Fruit fly (Drosophila melanogaster): ENCODE results near the gene nerfin-1.

nerfin-1 gene

dm6 chr3L:908508-909162 is at the start of gene nerfin-1 (continued):
- TF ChIP-seq CG9876 (GFP tag; optimal IDR thresholded peaks at IDR 0.05) (no peak), CG6254 (GFP tag; optimal IDR thresholded peaks at IDR 0.05) (peak; percentile 70), bbx (GFP tag; IDR thresholded peaks at IDR 0.05; ENCODE audit: partially characterized antibody) (no peak), Deaf1 (tag; optimal IDR thresholded peaks at IDR 0.05) (peak; percentile 50), Ada2b (GFP tag; IDR thresholded peaks at IDR 0.05) (no peak), peb (GFP tag; IDR thresholded peaks at IDR 0.05) (no peak), Hr3 (GFP tag; optimal IDR thresholded peaks at IDR 0.05) (peak; percentile 27), dati (GFP tag; IDR thresholded peaks at IDR 0.05) (no peak), sc (optimal IDR thresholded peaks at IDR 0.05) (no peak), sc (GFP tag; optimal IDR thresholded peaks at IDR 0.05) (no peak), CoRest (tag; optimal IDR thresholded peaks at IDR 0.05) (peak; percentile 48), dmrt11E (tag; optimal IDR thresholded peaks at IDR 0.05) (peak; percentile 33), CG9817 (tag; optimal IDR thresholded peaks at IDR 0.05) (no peak), CG4707 (GFP tag; optimal IDR thresholded peaks at IDR 0.05) (no peak), Hr78 (GFP tag; optimal IDR thresholded peaks at IDR 0.05) (no peak), zf30C (GFP tag; optimal IDR thresholded peaks at IDR 0.05) (peak; percentile 71), jigr1 (GFP tag; IDR thresholded peaks at IDR 0.05) (no peak), CG31365 (tag; optimal IDR thresholded peaks at IDR 0.05) (no peak), her (GFP tag; optimal IDR thresholded peaks at IDR 0.05) (peak; percentile 6), Elba2 (GFP tag; optimal IDR thresholded peaks at IDR 0.05) (no peak), Gsc (GFP tag; IDR thresholded peaks at IDR 0.05) (no peak), CG31441 (GFP tag; IDR thresholded peaks at IDR 0.05) (peak; percentile 28; the same call in 1 of the 2 replicates), CG6854 (GFP tag; optimal IDR thresholded peaks at IDR 0.05) (no peak), CTCF (GFP tag; optimal IDR thresholded peaks at IDR 0.05) (no peak), CG1603 (tag; optimal IDR thresholded peaks at IDR 0.05) (peak; percentile 12), CG33557 (GFP tag; optimal IDR thresholded peaks at IDR 0.05) (no peak), disco-r (GFP tag; optimal IDR thresholded peaks at IDR 0.05) (no peak), CG6689 (GFP tag; IDR thresholded peaks at IDR 0.05) (peak; percentile 27; the same call in 1 of the 2 replicates), Jarid2 (GFP tag; optimal IDR thresholded peaks at IDR 0.05) (no peak), dpn (GFP tag; optimal IDR thresholded peaks at IDR 0.05) (no peak), NK7.1 (GFP tag; optimal IDR thresholded peaks at IDR 0.05) (no peak), pnt (GFP tag; optimal IDR thresholded peaks at IDR 0.05) (peak; percentile 18), tx (GFP tag; optimal IDR thresholded peaks at IDR 0.05) (no peak), knrl (GFP tag; IDR thresholded peaks at IDR 0.05; ENCODE audit: partially characterized antibody) (no peak), CG14860 (GFP tag; IDR thresholded peaks at IDR 0.05; ENCODE audit: partially characterized antibody) (no peak), CG11695 (GFP tag; IDR thresholded peaks at IDR 0.05) (no peak), E2f1 (GFP tag; IDR thresholded peaks at IDR 0.05) (no peak), exex (tag; optimal IDR thresholded peaks at IDR 0.05) (no peak), chm (GFP tag; IDR thresholded peaks at IDR 0.05) (no peak), slbo (GFP tag; IDR thresholded peaks at IDR 0.05) (0 out of 2 replicates have a peak, but pooled peaks have one; percentile 6), croc (GFP tag; conservative IDR thresholded peaks at IDR 0.05) (peak; percentile 21; the same call in 1 of the 3 replicates), B-H1 (GFP tag; IDR thresholded peaks at IDR 0.05) (no peak), tio (GFP tag; optimal IDR thresholded peaks at IDR 0.05) (peak; percentile 40), Side (GFP tag; optimal IDR thresholded peaks at IDR 0.05) (no peak), Myb (GFP tag; optimal IDR thresholded peaks at IDR 0.05) (no peak), CG9215 (GFP tag; IDR thresholded peaks at IDR 0.05) (no peak), Nf-YB (GFP tag; optimal IDR thresholded peaks at IDR 0.05) (no peak), MTF-1 (GFP tag; optimal IDR thresholded peaks at IDR 0.05; ENCODE audit: borderline replicate concordance) (no peak), CG2712 (tag; optimal IDR thresholded peaks at IDR 0.05) (peak; percentile 19), CG13775 (GFP tag; optimal IDR thresholded peaks at IDR 0.05) (peak; percentile 13), CG7786 (GFP tag; optimal IDR thresholded peaks at IDR 0.05) (peak; percentile 15)

All from whole organism, embryonic.